Worm (Caenorhabditis elegans) whole organism, L4/young adult: ENCODE measurements around the gene F13B12.2.

Experiments used
- W03F9.2 ChIP-seq: fragments of 150-350 bp; optimal IDR thresholded peaks from 2 replicates; lab custom pipeline; 2014; ENCODE audit warnings: missing biosample characterization, missing genetic modification characterization
- him-1 ChIP-seq: sonication (generic microtip); optimal IDR thresholded peaks from 2 replicates; lab custom pipeline; 2016; ENCODE audit warnings: missing genotype, missing genetic modification reagents, missing genetic modification characterization, missing compliant biosample characterization

DNA sequence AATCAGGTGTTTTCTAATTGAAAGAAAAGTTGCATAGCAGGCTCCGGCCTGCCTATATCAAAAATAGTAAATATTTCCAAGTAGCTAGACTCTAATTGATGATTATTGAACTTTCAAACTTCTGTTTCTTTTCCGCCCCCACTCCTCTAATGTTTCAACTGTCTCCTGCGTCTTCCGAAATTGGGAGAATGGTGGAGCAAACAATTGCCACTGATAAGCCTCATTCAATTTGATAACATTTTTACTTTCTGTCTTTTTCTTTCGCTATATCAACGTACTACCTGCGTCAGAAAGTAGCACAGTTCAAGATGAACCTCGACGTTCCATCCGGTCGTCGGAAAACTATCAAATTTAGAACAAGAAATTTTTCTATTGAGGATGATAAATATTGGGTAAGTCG, 10.0 kb upstream of the F13B12.2 start, which contains the start of gene F13B12.3:
- TF ChIP-seq W03F9.2 (tag; lab: Kevin White, UChicago), result no peak
- no peak for TF ChIP-seq him-1 (tag; lab: Kevin White, UChicago)
